Fruit fly (Drosophila melanogaster) whole organism, embryonic: ENCODE measurements around the gene Pstk.

Experiments used
- ATbp ChIP-seq: fragments of 200-800 bp; sonication (Bioruptor generic); optimal IDR thresholded peaks from 2 replicates; lab custom pipeline; 2017; ENCODE audit warnings: missing biosample characterization, mild to moderate bottlenecking, missing genetic modification characterization, missing genetic modification reagents
- Adf1 ChIP-seq: fragments of 200-800 bp; sonication (Bioruptor generic); IDR thresholded peaks from 2 replicates; pipeline ENCODE4 v1.3.6; 2022; ENCODE audit warnings: missing biosample characterization, missing genetic modification characterization
- Bteb2 ChIP-seq: fragments of 200-800 bp; sonication (Bioruptor generic); optimal IDR thresholded peaks from 2 replicates; lab custom pipeline; 2016; ENCODE audit warnings: missing biosample characterization, missing genetic modification characterization
- CG11456 ChIP-seq: fragments of 200-800 bp; sonication (Bioruptor generic); IDR thresholded peaks from 3 replicates; pipeline ENCODE4 v1.3.6; 2022; ENCODE audit warnings: missing biosample characterization, missing genetic modification characterization
- CG1233 ChIP-seq: fragments of 200-800 bp; sonication (Bioruptor generic); optimal IDR thresholded peaks from 4 replicates; lab custom pipeline; 2018; ENCODE audit warnings: missing biosample characterization, mild to moderate bottlenecking, missing genetic modification characterization
- CG13296 ChIP-seq: fragments of 200-800 bp; sonication (Bioruptor generic); optimal IDR thresholded peaks from 3 replicates; lab custom pipeline; 2018; ENCODE audit warnings: missing biosample characterization, mild to moderate bottlenecking, missing genetic modification characterization
- CG13424 ChIP-seq: fragments of 200-800 bp; sonication (Bioruptor generic); optimal IDR thresholded peaks from 2 replicates; lab custom pipeline; 2019; ENCODE audit warnings: missing biosample characterization, mild to moderate bottlenecking, missing genetic modification characterization, moderate library complexity
- CG14050 ChIP-seq: fragments of 200-800 bp; sonication (Bioruptor generic); IDR thresholded peaks from 3 replicates; pipeline ENCODE4 v1.3.6; 2022; ENCODE audit warnings: missing biosample characterization, missing genetic modification characterization
- CG14710 ChIP-seq: fragments of 200-800 bp; sonication (Bioruptor generic); optimal IDR thresholded peaks from 3 replicates; lab custom pipeline; 2019; ENCODE audit warnings: missing biosample characterization, mild to moderate bottlenecking, missing genetic modification characterization, moderate library complexity
- CG14965 ChIP-seq: fragments of 200-800 bp; sonication (Bioruptor generic); optimal IDR thresholded peaks from 2 replicates; lab custom pipeline; 2016; ENCODE audit warnings: missing biosample characterization, missing genetic modification characterization, borderline replicate concordance
- CG17361 ChIP-seq: fragments of 200-800 bp; sonication (Bioruptor generic); IDR thresholded peaks from 3 replicates; pipeline ENCODE4 v1.3.6; 2022; ENCODE audit warnings: missing biosample characterization, missing genetic modification characterization
- CG2875 ChIP-seq: fragments of 200-800 bp; sonication (Bioruptor generic); optimal IDR thresholded peaks from 2 replicates; lab custom pipeline; 2017; ENCODE audit warnings: missing biosample characterization, mild to moderate bottlenecking, missing genetic modification characterization, missing genetic modification reagents
- CG30020 ChIP-seq: fragments of 200-800 bp; optimal IDR thresholded peaks from 2 replicates; lab custom pipeline; 2019; ENCODE audit warnings: missing biosample characterization, mild to moderate bottlenecking, missing genetic modification characterization, moderate library complexity
- CG32767 ChIP-seq: fragments of 200-800 bp; sonication (Bioruptor generic); IDR thresholded peaks from 2 replicates; pipeline ENCODE4 v1.3.6; 2022; ENCODE audit warnings: missing biosample characterization, missing genetic modification characterization
- CG4820 ChIP-seq: fragments of 200-800 bp; sonication (Bioruptor generic); optimal IDR thresholded peaks from 3 replicates; lab custom pipeline; 2016; ENCODE audit warnings: missing biosample characterization, missing genetic modification characterization
- CG5245 ChIP-seq: fragments of 200-800 bp; sonication (Bioruptor generic); optimal IDR thresholded peaks from 3 replicates; lab custom pipeline; 2016; ENCODE audit warnings: missing biosample characterization, missing genetic modification characterization
- CG6683 ChIP-seq: fragments of 200-800 bp; sonication (Bioruptor generic); optimal IDR thresholded peaks from 2 replicates; lab custom pipeline; 2017; ENCODE audit warnings: missing biosample characterization, mild to moderate bottlenecking, missing genetic modification characterization, missing genetic modification reagents
- CG6689 ChIP-seq: fragments of 200-800 bp; sonication (Bioruptor generic); IDR thresholded peaks from 2 replicates; pipeline ENCODE4 v1.3.6; 2022; ENCODE audit warnings: missing biosample characterization, missing genetic modification characterization
- CG6765 ChIP-seq: fragments of 200-800 bp; sonication (Bioruptor generic); optimal IDR thresholded peaks from 3 replicates; lab custom pipeline; 2017; ENCODE audit warnings: missing biosample characterization, mild to moderate bottlenecking, missing genetic modification characterization
- CG7928 ChIP-seq: fragments of 200-800 bp; sonication (Bioruptor generic); optimal IDR thresholded peaks from 2 replicates; lab custom pipeline; 2017; ENCODE audit warnings: missing biosample characterization, mild to moderate bottlenecking, missing genetic modification characterization
- CG7987 ChIP-seq: fragments of 200-800 bp; sonication (Bioruptor generic); optimal IDR thresholded peaks from 2 replicates; lab custom pipeline; 2018; ENCODE audit warnings: missing biosample characterization, mild to moderate bottlenecking, missing genetic modification characterization, moderate library complexity
- CG8281 ChIP-seq: fragments of 200-800 bp; sonication (Bioruptor generic); optimal IDR thresholded peaks from 2 replicates; lab custom pipeline; 2018; ENCODE audit warnings: missing biosample characterization, mild to moderate bottlenecking, missing genetic modification characterization, moderate library complexity
- CG9437 ChIP-seq: fragments of 200-800 bp; sonication (Bioruptor generic); optimal IDR thresholded peaks from 2 replicates; lab custom pipeline; 2018; ENCODE audit warnings: missing biosample characterization, mild to moderate bottlenecking, missing genetic modification characterization
- CTCF ChIP-seq: fragments of 200-800 bp; sonication (Bioruptor generic); optimal IDR thresholded peaks from 2 replicates; lab custom pipeline; 2017; ENCODE audit warnings: missing biosample characterization, mild to moderate bottlenecking, missing genetic modification characterization, moderate library complexity
- Ets65A ChIP-seq: fragments of 200-800 bp; sonication (Bioruptor generic); peaks from one replicate; lab custom pipeline; 2016; ENCODE audit warnings: missing biosample characterization, missing genetic modification characterization
- Ets97D ChIP-seq: fragments of 200-800 bp; sonication (Bioruptor generic); optimal IDR thresholded peaks from 3 replicates; lab custom pipeline; 2016; ENCODE audit warnings: missing biosample characterization, missing genetic modification characterization
- Fer2 ChIP-seq: fragments of 200-800 bp; sonication (Bioruptor generic); optimal IDR thresholded peaks from 2 replicates; lab custom pipeline; 2018; ENCODE audit warnings: missing biosample characterization, mild to moderate bottlenecking, missing genetic modification characterization, moderate library complexity
- Hey ChIP-seq: fragments of 200-800 bp; sonication (Bioruptor generic); optimal IDR thresholded peaks from 3 replicates; lab custom pipeline; 2018; ENCODE audit warnings: missing biosample characterization, mild to moderate bottlenecking, missing genetic modification characterization
- HmgZ ChIP-seq: fragments of 200-800 bp; sonication (Bioruptor generic); optimal IDR thresholded peaks from 2 replicates; lab custom pipeline; 2018; ENCODE audit warnings: missing biosample characterization, mild to moderate bottlenecking, missing genetic modification characterization
- Jarid2 ChIP-seq: fragments of 200-800 bp; sonication (Bioruptor generic); optimal IDR thresholded peaks from 3 replicates; lab custom pipeline; 2017; ENCODE audit warnings: mild to moderate bottlenecking, missing biosample characterization, missing genetic modification reagents, missing genetic modification characterization
- Lpt ChIP-seq: fragments of >200 bp; optimal IDR thresholded peaks from 2 replicates; lab custom pipeline; 2018; ENCODE audit warnings: missing biosample characterization, missing genetic modification characterization
- Neu2 ChIP-seq: fragments of 200-800 bp; sonication (Bioruptor generic); optimal IDR thresholded peaks from 3 replicates; lab custom pipeline; 2016; ENCODE audit warnings: missing biosample characterization, missing genetic modification characterization, borderline replicate concordance
- Stat92E ChIP-seq, 3 experiments: fragments of >200 bp in 2 of 3; fragments of 200-800 bp in 1 of 3; sonication (Bioruptor generic) in 1 of 3; optimal IDR thresholded peaks; 2 replicates each; lab custom pipeline; 2017 to 2019; ENCODE audit warnings: missing biosample characterization in 3 of 3, missing genetic modification characterization in 3 of 3, mild to moderate bottlenecking in 1 of 3, moderate library complexity in 1 of 3
- ab ChIP-seq: fragments of 200-800 bp; sonication (Bioruptor generic); optimal IDR thresholded peaks from 2 replicates; lab custom pipeline; 2016; ENCODE audit warnings: missing biosample characterization, missing genetic modification characterization
- aop ChIP-seq: fragments of 200-800 bp; sonication (Bioruptor generic); IDR thresholded peaks from 2 replicates; pipeline ENCODE4 v1.3.6; 2022; ENCODE audit warnings: missing biosample characterization, missing genetic modification characterization
- bsh ChIP-seq, 2 experiments: fragments of 200-800 bp; sonication (Bioruptor generic); optimal IDR thresholded peaks; 2 replicates each; lab custom pipeline; 2017 to 2018; ENCODE audit warnings: mild to moderate bottlenecking in 2 of 2, missing biosample characterization in 2 of 2, missing genetic modification characterization in 2 of 2, moderate library complexity in 1 of 2
- crol ChIP-seq: fragments of 200-800 bp; sonication (Bioruptor generic); IDR thresholded peaks from 2 replicates; pipeline ENCODE4 v1.3.6; 2022; ENCODE audit warnings: missing biosample characterization, missing genetic modification characterization
- dpn ChIP-seq, 2 experiments: fragments of 200-800 bp; sonication (Bioruptor generic); optimal IDR thresholded peaks; 3 replicates each; lab custom pipeline; 2016; ENCODE audit warnings: missing biosample characterization in 2 of 2, missing genetic modification characterization in 2 of 2
- fd3F ChIP-seq: fragments of 200-800 bp; sonication (Bioruptor generic); optimal IDR thresholded peaks from 2 replicates; lab custom pipeline; 2018; ENCODE audit warnings: missing biosample characterization, mild to moderate bottlenecking, missing genetic modification characterization, moderate library complexity
- lilli ChIP-seq: fragments of 200-800 bp; sonication (Bioruptor generic); optimal IDR thresholded peaks from 3 replicates; lab custom pipeline; 2016; ENCODE audit warnings: missing biosample characterization, missing genetic modification characterization
- maf-S ChIP-seq: fragments of 200-800 bp; sonication (Bioruptor generic); optimal IDR thresholded peaks from 2 replicates; lab custom pipeline; 2016; ENCODE audit warnings: missing biosample characterization, missing genetic modification characterization
- phol ChIP-seq: fragments of 200-800 bp; sonication (Bioruptor generic); optimal IDR thresholded peaks from 3 replicates; lab custom pipeline; 2018; ENCODE audit warnings: missing biosample characterization, mild to moderate bottlenecking, missing genetic modification characterization, moderate library complexity
- prd ChIP-seq, 3 experiments: fragments of >200 bp in 2 of 3; fragments of 200-800 bp in 1 of 3; sonication (Bioruptor generic) in 1 of 3; optimal IDR thresholded peaks in 2 of 3; IDR thresholded peaks in 1 of 3; 2 replicates in 2 of 3; 3 replicates in 1 of 3; pipeline versions ENCODE4 v1.3.6 to Lab custom; 2017 to 2022; ENCODE audit warnings: missing biosample characterization in 1 of 3, missing genetic modification characterization in 1 of 3
- ranshi ChIP-seq: fragments of 200-800 bp; sonication (Bioruptor generic); IDR thresholded peaks from 2 replicates; pipeline ENCODE4 v1.3.6; 2022; ENCODE audit warnings: missing biosample characterization, missing genetic modification characterization
- row ChIP-seq: fragments of 200-800 bp; sonication (Bioruptor generic); IDR thresholded peaks from 3 replicates; pipeline ENCODE4 v1.3.6; 2022; ENCODE audit warnings: missing biosample characterization, missing genetic modification characterization
- sr ChIP-seq: fragments of 200-800 bp; sonication (Bioruptor generic); IDR thresholded peaks from 3 replicates; pipeline ENCODE4 v1.3.6; 2022; ENCODE audit warnings: missing biosample characterization, missing genetic modification characterization
- sug ChIP-seq: fragments of 200-800 bp; optimal IDR thresholded peaks from 2 replicates; lab custom pipeline; 2019; ENCODE audit warnings: missing biosample characterization, mild to moderate bottlenecking, missing genetic modification characterization, moderate library complexity
- tio ChIP-seq: fragments of 200-800 bp; sonication (Bioruptor generic); optimal IDR thresholded peaks from 2 replicates; lab custom pipeline; 2017; ENCODE audit warnings: missing biosample characterization, missing genetic modification characterization, inconsistent platforms
- trem ChIP-seq: fragments of 200-800 bp; optimal IDR thresholded peaks from 3 replicates; lab custom pipeline; 2019; ENCODE audit warnings: missing biosample characterization, mild to moderate bottlenecking, missing genetic modification characterization, moderate library complexity
- trh ChIP-seq: fragments of 200-800 bp; sonication (Bioruptor generic); optimal IDR thresholded peaks from 2 replicates; lab custom pipeline; 2016; ENCODE audit warnings: missing biosample characterization, missing genetic modification characterization
- wor ChIP-seq: fragments of 200-800 bp; sonication (Bioruptor generic); IDR thresholded peaks from 2 replicates; pipeline ENCODE4 v1.3.6; 2022; ENCODE audit warnings: missing biosample characterization, missing genetic modification characterization

Gene Pstk

DNA sequence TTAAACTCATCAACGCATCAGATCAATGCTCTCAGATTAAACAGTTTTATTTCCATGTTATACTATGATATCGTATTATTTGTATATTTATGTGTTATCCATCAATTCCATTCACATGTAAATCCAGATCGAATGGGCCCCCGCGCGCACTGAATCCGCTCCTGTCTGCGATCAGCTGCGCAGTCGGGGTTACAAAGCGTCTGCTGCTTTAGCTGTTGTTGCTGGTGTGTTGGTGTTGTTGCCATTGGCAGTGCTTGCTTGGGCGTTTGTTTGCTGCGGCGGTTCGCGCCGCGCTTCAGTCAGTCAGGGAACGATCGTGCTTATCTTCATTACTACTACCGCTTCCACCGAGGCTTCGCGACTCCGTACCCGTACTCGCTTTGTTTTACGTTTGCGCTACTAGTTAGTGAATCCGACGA is 48.7 kb upstream of the Pstk start, which contains the start of gene Zw (continued):
- TF ChIP-seq CG11456 (GFP tag; lab: Robert Waterston, UW), result peak; percentile 81
- no peak for TF ChIP-seq tio (GFP tag; lab: Kevin White, UChicago)
- TF ChIP-seq Hey (tag; lab: Kevin White, UChicago), result no peak
- no peak for TF ChIP-seq CG7987
- TF ChIP-seq Ets97D (GFP tag; lab: Kevin White, UChicago), result no peak
- no peak for TF ChIP-seq trh
- no peak for TF ChIP-seq Bteb2
- peak; percentile 49; the same call in 1 of the 2 replicates for TF ChIP-seq ranshi (GFP tag; lab: Robert Waterston, UW)
- peak; percentile 19 for TF ChIP-seq CG5245 (GFP tag; lab: Kevin White, UChicago)
- TF ChIP-seq CG4820 (GFP tag; lab: Kevin White, UChicago), result peak; percentile 31
- no peak for TF ChIP-seq Lpt
- TF ChIP-seq fd3F, result no peak
- peak; percentile 6 for TF ChIP-seq ab (GFP tag; lab: Kevin White, UChicago)
- peak; percentile 7 for TF ChIP-seq CG1233 (GFP tag; lab: Kevin White, UChicago)
- TF ChIP-seq aop (GFP tag; lab: Robert Waterston, UW), result no peak
- no peak for TF ChIP-seq CG8281 (tag; lab: Kevin White, UChicago)
- TF ChIP-seq prd (optimal IDR thresholded peaks at IDR 0.05; lab: Kevin White, UChicago), result no peak
- TF ChIP-seq prd (GFP tag; IDR thresholded peaks at IDR 0.05; lab: Robert Waterston, UW), result peak; percentile 82
- no peak for TF ChIP-seq wor (GFP tag; lab: Robert Waterston, UW)
- peak; percentile 20 for TF ChIP-seq trem (tag; lab: Kevin White, UChicago)
- peak; percentile 94 for TF ChIP-seq row
- TF ChIP-seq CG7928 (GFP tag; lab: Kevin White, UChicago), result no peak
- TF ChIP-seq bsh (GFP tag; optimal IDR thresholded peaks at IDR 0.05; lab: Kevin White, UChicago), result peak in 1 of 2 experiments; percentile 34
- peak; percentile 62 for TF ChIP-seq HmgZ (tag; lab: Kevin White, UChicago)
- peak; percentile 2 for TF ChIP-seq CG14710 (tag; lab: Kevin White, UChicago)
- TF ChIP-seq Neu2 (GFP tag; lab: Kevin White, UChicago), result no peak
- 0 out of 2 replicates have a peak, but pooled peaks have one; percentile 19 for TF ChIP-seq crol (GFP tag; lab: Robert Waterston, UW)
- TF ChIP-seq Jarid2 (GFP tag; lab: Kevin White, UChicago), result no peak
- TF ChIP-seq CTCF (GFP tag; lab: Kevin White, UChicago), result no peak
- TF ChIP-seq CG13424 (tag; lab: Kevin White, UChicago), result peak; percentile 39
- TF ChIP-seq CG13296 (GFP tag; lab: Kevin White, UChicago), result peak; percentile 28
- TF ChIP-seq lilli (GFP tag; lab: Kevin White, UChicago), result peak; percentile 63
- no peak for TF ChIP-seq CG9437
- TF ChIP-seq sr (GFP tag; lab: Robert Waterston, UW), result no peak; the same call in 2 of the 3 replicates
- TF ChIP-seq CG32767 (GFP tag; lab: Robert Waterston, UW), result no peak
- TF ChIP-seq CG6683 (GFP tag; lab: Kevin White, UChicago), result no peak
- peak; percentile 80 for TF ChIP-seq Ets65A
- TF ChIP-seq CG6689, result peak; percentile 49; the same call in 1 of the 2 replicates
- TF ChIP-seq Fer2 (tag; lab: Kevin White, UChicago), result peak; percentile 0
- no peak for TF ChIP-seq CG2875 (GFP tag; lab: Kevin White, UChicago)
- peak; percentile 7 for TF ChIP-seq ATbp (GFP tag; lab: Kevin White, UChicago)
- TF ChIP-seq sug, result peak; percentile 62
- TF ChIP-seq CG6765, result no peak
- TF ChIP-seq maf-S (GFP tag; lab: Kevin White, UChicago), result no peak
- peak; percentile 34 for TF ChIP-seq phol (tag; lab: Kevin White, UChicago)
- peak; percentile 53; the same call in 2 of the 3 replicates for TF ChIP-seq CG17361 (GFP tag; lab: Robert Waterston, UW)
- TF ChIP-seq Stat92E (GFP tag; optimal IDR thresholded peaks at IDR 0.05; lab: Kevin White, UChicago), result no peak
- no peak for TF ChIP-seq CG30020 (tag; lab: Kevin White, UChicago)
- no peak for TF ChIP-seq CG14965 (GFP tag; lab: Kevin White, UChicago)
- TF ChIP-seq CG14050 (GFP tag; lab: Robert Waterston, UW), result no peak
- TF ChIP-seq Adf1 (GFP tag; lab: Robert Waterston, UW), result peak; percentile 83
- peak; percentile 53 to 55 for TF ChIP-seq dpn (GFP tag; optimal IDR thresholded peaks at IDR 0.05; lab: Kevin White, UChicago)
